Worm (Caenorhabditis elegans) whole organism, L1 larva: ENCODE results near the gene T14B4.8.
A peak's percentile ranks its signal among the peaks of the same experiment; 100 is the strongest.

Source experiments
- C34B4.2 ChIP-seq: sonication (generic microtip); optimal IDR thresholded peaks from 2 replicates; lab custom pipeline; 2017; ENCODE audit warnings: mild to moderate bottlenecking, missing genetic modification characterization, missing compliant biosample characterization
- F16B12.6 ChIP-seq: fragments of 150-350 bp; optimal IDR thresholded peaks from 2 replicates; lab custom pipeline; 2014; ENCODE audit warnings: missing biosample characterization, missing genetic modification characterization
- Y116A8C.19 ChIP-seq: sonication (generic microtip); optimal IDR thresholded peaks from 2 replicates; lab custom pipeline; 2016; ENCODE audit warnings: missing compliant biosample characterization, missing genetic modification characterization, borderline replicate concordance
- blmp-1 ChIP-seq: fragments of 150-350 bp; optimal IDR thresholded peaks from 2 replicates; lab custom pipeline; 2014; ENCODE audit warnings: missing biosample characterization, missing genetic modification characterization
- ceh-63 ChIP-seq: fragments of 200-800 bp; sonication (Bioruptor generic); optimal IDR thresholded peaks from 2 replicates; lab custom pipeline; 2018; ENCODE audit warnings: mild to moderate bottlenecking, missing genetic modification characterization, missing compliant biosample characterization
- ceh-8 ChIP-seq: fragments of 200-800 bp; sonication (Bioruptor generic); optimal IDR thresholded peaks from 2 replicates; lab custom pipeline; 2018; ENCODE audit warnings: mild to moderate bottlenecking, missing genetic modification characterization, moderate library complexity, missing compliant biosample characterization
- ceh-88 ChIP-seq: fragments of 200-800 bp; sonication (Bioruptor generic); IDR thresholded peaks from 2 replicates; pipeline ENCODE4 v1.3.6; 2022; ENCODE audit warnings: missing genetic modification characterization, missing compliant biosample characterization
- ces-1 ChIP-seq: fragments of 150-350 bp; optimal IDR thresholded peaks from 2 replicates; lab custom pipeline; 2014; ENCODE audit warnings: missing biosample characterization, missing genetic modification reagents, missing genetic modification characterization
- efl-1 ChIP-seq, 4 experiments: fragments of 150-350 bp; optimal IDR thresholded peaks in 3 of 4; peaks in 1 of 4; 1 replicate in 1 of 4; 2 replicates in 3 of 4; lab custom pipeline; 2014; ENCODE audit warnings: missing biosample characterization in 2 of 4, missing genetic modification characterization in 2 of 4, missing genetic modification reagents in 2 of 4
- egl-27 ChIP-seq, 2 experiments: fragments of 150-350 bp in 1 of 2; sonication (generic microtip); optimal IDR thresholded peaks; 3 replicates each; lab custom pipeline; 2017 to 2018; ENCODE audit warnings: missing biosample characterization in 2 of 2, missing genetic modification characterization in 2 of 2, missing genetic modification reagents in 2 of 2
- elt-2 ChIP-seq: sonication (generic microtip); optimal IDR thresholded peaks from 2 replicates; lab custom pipeline; 2016; ENCODE audit warnings: missing genetic modification characterization, mild to moderate bottlenecking, inconsistent platforms, missing compliant biosample characterization, missing genetic modification reagents
- elt-3 ChIP-seq, 6 experiments: fragments of 150-350 bp in 1 of 6; sonication (generic microtip); optimal IDR thresholded peaks; 2 replicates each; lab custom pipeline; 2017 to 2018; ENCODE audit warnings: missing biosample characterization in 6 of 6, missing genetic modification characterization in 6 of 6, inconsistent platforms in 1 of 6
- ets-5 ChIP-seq: fragments of 200-800 bp; sonication (Bioruptor generic); IDR thresholded peaks from 2 replicates; pipeline ENCODE4 v1.3.6; 2022; ENCODE audit warnings: missing genetic modification characterization, missing compliant biosample characterization
- fkh-4 ChIP-seq: sonication (generic microtip); optimal IDR thresholded peaks from 2 replicates; lab custom pipeline; 2016; ENCODE audit warnings: missing compliant biosample characterization, missing genetic modification characterization, borderline replicate concordance
- fos-1 ChIP-seq: fragments of 150-350 bp; optimal IDR thresholded peaks from 2 replicates; lab custom pipeline; 2014; ENCODE audit warnings: missing biosample characterization, missing genetic modification characterization
- hlh-17 ChIP-seq: fragments of 200-800 bp; sonication (Bioruptor generic); optimal IDR thresholded peaks from 2 replicates; lab custom pipeline; 2018; ENCODE audit warnings: missing genetic modification characterization, mild to moderate bottlenecking, missing compliant biosample characterization, moderate library complexity, borderline replicate concordance
- hlh-4 ChIP-seq: sonication (generic microtip); optimal IDR thresholded peaks from 2 replicates; lab custom pipeline; 2016; ENCODE audit warnings: mild to moderate bottlenecking, missing genetic modification characterization, missing compliant biosample characterization
- hpl-2 ChIP-seq: fragments of 150-350 bp; optimal IDR thresholded peaks from 2 replicates; lab custom pipeline; 2014; ENCODE audit warnings: missing biosample characterization, missing genetic modification reagents, missing genetic modification characterization
- irx-1 ChIP-seq: sonication (generic microtip); optimal IDR thresholded peaks from 2 replicates; lab custom pipeline; 2016; ENCODE audit warnings: missing genetic modification characterization, missing compliant biosample characterization
- isw-1 ChIP-seq: fragments of 200-800 bp; sonication (Bioruptor generic); IDR thresholded peaks from 2 replicates; pipeline ENCODE4 v1.3.6; 2022; ENCODE audit warnings: missing genetic modification characterization, missing compliant biosample characterization
- lin-13 ChIP-seq: fragments of 150-350 bp; optimal IDR thresholded peaks from 2 replicates; lab custom pipeline; 2014; ENCODE audit warnings: missing biosample characterization, missing genetic modification reagents, missing genetic modification characterization
- lin-14 ChIP-seq: fragments of 200-800 bp; sonication (Bioruptor generic); optimal IDR thresholded peaks from 2 replicates; lab custom pipeline; 2018; ENCODE audit warnings: mild to moderate bottlenecking, missing genetic modification characterization, moderate library complexity, missing compliant biosample characterization
- lin-35 ChIP-seq, 2 experiments: fragments of 150-350 bp; optimal IDR thresholded peaks; 2 replicates each; lab custom pipeline; 2014; ENCODE audit warnings: missing biosample characterization in 2 of 2, missing genetic modification characterization in 2 of 2, missing genetic modification reagents in 2 of 2
- lin-39 ChIP-seq: fragments of 150-350 bp; optimal IDR thresholded peaks from 2 replicates; lab custom pipeline; 2014; ENCODE audit warnings: missing biosample characterization, missing genetic modification reagents, missing genetic modification characterization
- lsy-2 ChIP-seq, 2 experiments: fragments of 150-350 bp; optimal IDR thresholded peaks; 2 replicates each; lab custom pipeline; 2014; ENCODE audit warnings: missing biosample characterization in 2 of 2, missing genetic modification characterization in 2 of 2
- mab-9 ChIP-seq: fragments of 200-800 bp; sonication (Bioruptor generic); IDR thresholded peaks from 2 replicates; pipeline ENCODE4 v1.3.6; 2022; ENCODE audit warnings: missing genetic modification reagents, missing genetic modification characterization, missing compliant biosample characterization
- mef-2 ChIP-seq: fragments of 150-350 bp; optimal IDR thresholded peaks from 2 replicates; lab custom pipeline; 2014; ENCODE audit warnings: missing biosample characterization, missing genetic modification characterization
- mep-1 ChIP-seq: fragments of 150-350 bp; optimal IDR thresholded peaks from 2 replicates; lab custom pipeline; 2014; ENCODE audit warnings: missing biosample characterization, missing genetic modification characterization
- nhr-12 ChIP-seq: sonication (generic microtip); optimal IDR thresholded peaks from 2 replicates; lab custom pipeline; 2017; ENCODE audit warnings: missing biosample characterization, missing genetic modification characterization
- nhr-19 ChIP-seq: fragments of 200-800 bp; sonication (Bioruptor generic); conservative IDR thresholded peaks from 2 replicates; pipeline ENCODE4 v1.3.6; 2022; ENCODE audit warnings: missing genetic modification characterization, missing compliant biosample characterization
- nhr-20 ChIP-seq: sonication (generic microtip); optimal IDR thresholded peaks from 2 replicates; lab custom pipeline; 2016; ENCODE audit warnings: mild to moderate bottlenecking, missing genetic modification characterization, missing compliant biosample characterization
- nhr-237 ChIP-seq: fragments of 150-350 bp; optimal IDR thresholded peaks from 2 replicates; lab custom pipeline; 2014; ENCODE audit warnings: missing biosample characterization, missing genetic modification characterization
- nhr-47 ChIP-seq: sonication (generic microtip); optimal IDR thresholded peaks from 2 replicates; lab custom pipeline; 2016; ENCODE audit warnings: mild to moderate bottlenecking, missing genetic modification characterization, moderate library complexity, missing compliant biosample characterization
- nhr-71 ChIP-seq: sonication (generic microtip); optimal IDR thresholded peaks from 2 replicates; lab custom pipeline; 2016; ENCODE audit warnings: mild to moderate bottlenecking, missing genetic modification characterization, moderate library complexity, missing compliant biosample characterization
- nhr-76 ChIP-seq: sonication (generic microtip); optimal IDR thresholded peaks from 2 replicates; lab custom pipeline; 2017; ENCODE audit warnings: missing biosample characterization, missing genetic modification characterization
- nhr-84 ChIP-seq: sonication (generic microtip); optimal IDR thresholded peaks from 2 replicates; lab custom pipeline; 2017; ENCODE audit warnings: missing biosample characterization, missing genetic modification characterization
- nhr-85 ChIP-seq: sonication (generic microtip); peaks from one replicate; lab custom pipeline; 2016; ENCODE audit warnings: missing genetic modification characterization, inconsistent platforms, missing compliant biosample characterization
- nhr-90 ChIP-seq: sonication (generic microtip); optimal IDR thresholded peaks from 2 replicates; lab custom pipeline; 2016; ENCODE audit warnings: mild to moderate bottlenecking, missing genetic modification characterization, missing compliant biosample characterization; ENCODE audit not compliant: poor library complexity
- pag-3 ChIP-seq: sonication (generic microtip); optimal IDR thresholded peaks from 2 replicates; lab custom pipeline; 2017; ENCODE audit warnings: missing genetic modification characterization, mild to moderate bottlenecking, missing compliant biosample characterization, antibody characterized with exemption, borderline replicate concordance; ENCODE audit not compliant: insufficient read depth
- pax-3 ChIP-seq: fragments of 200-800 bp; sonication (Bioruptor generic); optimal IDR thresholded peaks from 2 replicates; lab custom pipeline; 2018; ENCODE audit warnings: mild to moderate bottlenecking, missing genetic modification characterization, moderate library complexity, missing compliant biosample characterization
- pqm-1 ChIP-seq: sonication (generic microtip); optimal IDR thresholded peaks from 3 replicates; lab custom pipeline; 2017; ENCODE audit warnings: missing biosample characterization, missing genetic modification characterization
- rnt-1 ChIP-seq: sonication (generic microtip); optimal IDR thresholded peaks from 2 replicates; lab custom pipeline; 2016; ENCODE audit warnings: mild to moderate bottlenecking, missing genetic modification characterization, moderate library complexity, missing compliant biosample characterization
- skn-1 ChIP-seq: fragments of 150-350 bp; optimal IDR thresholded peaks from 2 replicates; lab custom pipeline; 2014; ENCODE audit warnings: missing biosample characterization, missing genetic modification characterization
- sptf-1 ChIP-seq: fragments of 150-350 bp; optimal IDR thresholded peaks from 2 replicates; lab custom pipeline; 2014; ENCODE audit warnings: missing biosample characterization, missing genetic modification characterization
- sup-37 ChIP-seq: fragments of 200-800 bp; sonication (Bioruptor generic); optimal IDR thresholded peaks from 2 replicates; lab custom pipeline; 2018; ENCODE audit warnings: mild to moderate bottlenecking, missing genetic modification characterization, missing compliant biosample characterization
- swsn-7 ChIP-seq: sonication (generic microtip); optimal IDR thresholded peaks from 2 replicates; lab custom pipeline; 2016; ENCODE audit warnings: missing genetic modification characterization, missing compliant biosample characterization
- tbx-2 ChIP-seq: sonication (generic microtip); optimal IDR thresholded peaks from 2 replicates; lab custom pipeline; 2016; ENCODE audit warnings: missing genetic modification characterization, missing compliant biosample characterization
- unc-30 ChIP-seq: sonication (generic microtip); optimal IDR thresholded peaks from 2 replicates; lab custom pipeline; 2017; ENCODE audit warnings: missing biosample characterization, missing genetic modification characterization
- unc-86 ChIP-seq: sonication (generic microtip); optimal IDR thresholded peaks from 2 replicates; lab custom pipeline; 2016; ENCODE audit warnings: missing genetic modification characterization, missing compliant biosample characterization
- xbp-1 ChIP-seq: sonication (generic microtip); optimal IDR thresholded peaks from 2 replicates; lab custom pipeline; 2016; ENCODE audit warnings: missing genetic modification characterization, missing compliant biosample characterization
- zag-1 ChIP-seq: fragments of 150-350 bp; optimal IDR thresholded peaks from 2 replicates; lab custom pipeline; 2014; ENCODE audit warnings: missing biosample characterization, missing genetic modification characterization
- ztf-11 ChIP-seq, 2 experiments: sonication (generic microtip); optimal IDR thresholded peaks; 2 replicates each; lab custom pipeline; 2016 to 2017; ENCODE audit warnings: missing genetic modification characterization in 2 of 2, missing biosample characterization in 1 of 2, missing compliant biosample characterization in 1 of 2

T14B4.8 gene

ce11 chrII:6734674-6735073 is 5.5 kb upstream of the T14B4.8 start, which contains the start of gene T14B4.3:
TSS of gene T14B4.3 (plus strand) at chrII:6734937.
- TF ChIP-seq lin-14 (GFP tag; lab: Kevin White, UChicago) = peak; percentile 75
- TF ChIP-seq Y116A8C.19 = no peak
- TF ChIP-seq unc-30 (tag; lab: Kevin White, UChicago) = no peak
- TF ChIP-seq swsn-7 = peak; percentile 45
- TF ChIP-seq lin-13 (GFP tag; lab: Kevin White, UChicago) = peak; percentile 59
- 0 out of 2 replicates have a peak, but pooled peaks have one; percentile 45 for TF ChIP-seq ceh-88
- TF ChIP-seq irx-1 (tag; lab: Kevin White, UChicago) = no peak
- TF ChIP-seq elt-2 (tag; lab: Kevin White, UChicago) = no peak
- TF ChIP-seq unc-86 (tag; lab: Kevin White, UChicago) = peak; percentile 14
- TF ChIP-seq rnt-1 (tag; lab: Kevin White, UChicago) = peak; percentile 88
- peak; percentile 57 to 85 for TF ChIP-seq lin-35 (GFP tag; optimal IDR thresholded peaks at IDR 0.05; lab: Kevin White, UChicago)
- TF ChIP-seq nhr-47 (tag; lab: Kevin White, UChicago) = peak; percentile 61
- TF ChIP-seq nhr-76 = no peak
- TF ChIP-seq isw-1 (GFP tag; lab: Robert Waterston, UW) = peak; percentile 32
- TF ChIP-seq nhr-19 (GFP tag; lab: Robert Waterston, UW) = peak; percentile 31; the same call in 1 of the 2 replicates
- no peak for TF ChIP-seq mef-2 (tag; lab: Kevin White, UChicago)
- TF ChIP-seq nhr-237 (tag; lab: Kevin White, UChicago) = peak; percentile 6
- peak; percentile 59 for TF ChIP-seq nhr-90 (tag; lab: Kevin White, UChicago)
- TF ChIP-seq sup-37 (GFP tag; lab: Kevin White, UChicago) = no peak
- peak in 1 of 6 experiments; percentile 47 for TF ChIP-seq elt-3 (tag; optimal IDR thresholded peaks at IDR 0.05; lab: Kevin White, UChicago)
- no peak for TF ChIP-seq egl-27 (tag; optimal IDR thresholded peaks at IDR 0.05; lab: Kevin White, UChicago)
- TF ChIP-seq mep-1 (tag; lab: Kevin White, UChicago) = peak; percentile 57
- peak; percentile 43 for TF ChIP-seq nhr-85 (tag; lab: Kevin White, UChicago)
- TF ChIP-seq efl-1 (optimal IDR thresholded peaks at IDR 0.05; lab: Kevin White, UChicago) = peak; percentile 75 to 82
- peak; percentile 57 to 96 for TF ChIP-seq efl-1 (GFP tag; optimal IDR thresholded peaks at IDR 0.05 in 1 of 2; lab: Kevin White, UChicago)
- TF ChIP-seq pax-3 (tag; lab: Kevin White, UChicago) = peak; percentile 52
- TF ChIP-seq pag-3 (tag; lab: Kevin White, UChicago) = no peak
- no peak for TF ChIP-seq ces-1 (GFP tag; lab: Kevin White, UChicago)
- no peak for TF ChIP-seq nhr-84 (tag; lab: Kevin White, UChicago)
- no peak for TF ChIP-seq hlh-17 (GFP tag; lab: Kevin White, UChicago)
- no peak for TF ChIP-seq ceh-8 (GFP tag; lab: Kevin White, UChicago)
- peak; percentile 54 for TF ChIP-seq tbx-2 (tag; lab: Kevin White, UChicago)
- peak in 1 of 2 experiments; percentile 67 for TF ChIP-seq ztf-11 (tag; optimal IDR thresholded peaks at IDR 0.05; lab: Kevin White, UChicago)
- no peak for TF ChIP-seq sptf-1 (tag; lab: Kevin White, UChicago)
- peak; percentile 43 for TF ChIP-seq skn-1 (tag; lab: Kevin White, UChicago)
- no peak for TF ChIP-seq ceh-63
- TF ChIP-seq mab-9 (GFP tag; lab: Robert Waterston, UW) = no peak
- no peak for TF ChIP-seq zag-1 (tag; lab: Kevin White, UChicago)
- TF ChIP-seq nhr-12 (tag; lab: Kevin White, UChicago) = no peak
- TF ChIP-seq pqm-1 = no peak
- no peak for TF ChIP-seq fos-1
- no peak for TF ChIP-seq C34B4.2 (tag; lab: Kevin White, UChicago)
- TF ChIP-seq fkh-4 (tag; lab: Kevin White, UChicago) = no peak
- peak; percentile 61 for TF ChIP-seq blmp-1 (tag; lab: Kevin White, UChicago)
- no peak for TF ChIP-seq ets-5 (GFP tag; lab: Robert Waterston, UW)
- TF ChIP-seq nhr-20 = peak; percentile 57
- TF ChIP-seq F16B12.6 (tag; lab: Kevin White, UChicago) = peak; percentile 46
- TF ChIP-seq hpl-2 = no peak
- peak; percentile 68 to 88 for TF ChIP-seq lsy-2 (tag; optimal IDR thresholded peaks at IDR 0.05; lab: Kevin White, UChicago)
- no peak for TF ChIP-seq lin-39
- TF ChIP-seq nhr-71 (tag; lab: Kevin White, UChicago) = peak; percentile 73
- peak; percentile 50 for TF ChIP-seq xbp-1 (tag; lab: Kevin White, UChicago)
- no peak for TF ChIP-seq hlh-4 (tag; lab: Kevin White, UChicago)
